Fruit fly (Drosophila melanogaster) whole organism, embryonic: ENCODE data around the gene CG32428.

Experiments
- Ada2b ChIP-seq: fragments of 200-800 bp; sonication (Bioruptor generic); IDR thresholded peaks from 2 replicates; pipeline ENCODE4 v1.3.6; 2022; ENCODE audit warnings: missing biosample characterization, missing genetic modification characterization
- Antp ChIP-seq: fragments of 200-800 bp; sonication (Bioruptor generic); optimal IDR thresholded peaks from 3 replicates; lab custom pipeline; 2016; ENCODE audit warnings: missing biosample characterization, missing genetic modification characterization
- Atf3 ChIP-seq: fragments of 200-800 bp; sonication (Bioruptor generic); optimal IDR thresholded peaks from 3 replicates; lab custom pipeline; 2016; ENCODE audit warnings: missing biosample characterization, missing genetic modification characterization
- CG10979 ChIP-seq: fragments of 200-800 bp; sonication (Bioruptor generic); optimal IDR thresholded peaks from 2 replicates; lab custom pipeline; 2018; ENCODE audit warnings: missing biosample characterization, mild to moderate bottlenecking, missing genetic modification characterization, moderate library complexity
- CG12299 ChIP-seq: fragments of 200-800 bp; sonication (Bioruptor generic); optimal IDR thresholded peaks from 2 replicates; lab custom pipeline; 2018; ENCODE audit warnings: missing biosample characterization, mild to moderate bottlenecking, missing genetic modification characterization
- CG12659 ChIP-seq: fragments of 200-800 bp; sonication (Bioruptor generic); optimal IDR thresholded peaks from 3 replicates; lab custom pipeline; 2017; ENCODE audit warnings: mild to moderate bottlenecking, missing biosample characterization, missing genetic modification reagents, missing genetic modification characterization
- CG12942 ChIP-seq: fragments of 200-800 bp; sonication (Bioruptor generic); optimal IDR thresholded peaks from 3 replicates; lab custom pipeline; 2016; ENCODE audit warnings: missing biosample characterization, missing genetic modification characterization
- CG13287 ChIP-seq: fragments of 200-800 bp; sonication (Bioruptor generic); IDR thresholded peaks from 2 replicates; pipeline ENCODE4 v1.3.6; 2022; ENCODE audit warnings: missing biosample characterization, missing genetic modification characterization; ENCODE audit not compliant: partially characterized antibody
- CG14710 ChIP-seq: fragments of 200-800 bp; sonication (Bioruptor generic); optimal IDR thresholded peaks from 3 replicates; lab custom pipeline; 2019; ENCODE audit warnings: missing biosample characterization, mild to moderate bottlenecking, missing genetic modification characterization, moderate library complexity
- CG1603 ChIP-seq: fragments of 200-800 bp; sonication (Bioruptor generic); optimal IDR thresholded peaks from 2 replicates; lab custom pipeline; 2019; ENCODE audit warnings: missing biosample characterization, mild to moderate bottlenecking, missing genetic modification characterization, moderate library complexity
- CG17385 ChIP-seq: fragments of 200-800 bp; sonication (Bioruptor generic); optimal IDR thresholded peaks from 3 replicates; lab custom pipeline; 2018; ENCODE audit warnings: missing biosample characterization, mild to moderate bottlenecking, missing genetic modification characterization
- CG17612 ChIP-seq: fragments of 200-800 bp; sonication (Bioruptor generic); IDR thresholded peaks from 2 replicates; pipeline ENCODE4 v1.3.6; 2022; ENCODE audit warnings: missing biosample characterization, missing genetic modification characterization
- CG17829 ChIP-seq: fragments of 200-800 bp; optimal IDR thresholded peaks from 2 replicates; lab custom pipeline; 2019; ENCODE audit warnings: missing biosample characterization, mild to moderate bottlenecking, missing genetic modification characterization, moderate library complexity
- CG31224 ChIP-seq: fragments of 200-800 bp; sonication (Bioruptor generic); IDR thresholded peaks from 2 replicates; pipeline ENCODE4 v1.3.6; 2022; ENCODE audit warnings: missing biosample characterization, missing genetic modification characterization
- CG34376 ChIP-seq: fragments of 200-800 bp; sonication (Bioruptor generic); optimal IDR thresholded peaks from 2 replicates; lab custom pipeline; 2018; ENCODE audit warnings: missing biosample characterization, mild to moderate bottlenecking, missing genetic modification characterization
- CG34422 ChIP-seq: fragments of 200-800 bp; sonication (Bioruptor generic); IDR thresholded peaks from 3 replicates; pipeline ENCODE4 v1.3.6; 2022; ENCODE audit warnings: missing biosample characterization, missing genetic modification characterization
- CG6791 ChIP-seq: fragments of 200-800 bp; sonication (Bioruptor generic); IDR thresholded peaks from 3 replicates; pipeline ENCODE4 v1.3.6; 2022; ENCODE audit warnings: missing biosample characterization, missing genetic modification characterization; ENCODE audit not compliant: partially characterized antibody
- CG7372 ChIP-seq: fragments of 200-800 bp; sonication (Bioruptor generic); IDR thresholded peaks from 2 replicates; pipeline ENCODE4 v1.3.6; 2022; ENCODE audit warnings: missing biosample characterization, missing genetic modification characterization
- CG8478 ChIP-seq: fragments of >200 bp; optimal IDR thresholded peaks from 2 replicates; lab custom pipeline; 2018
- CG9797 ChIP-seq: fragments of 200-800 bp; sonication (Bioruptor generic); optimal IDR thresholded peaks from 3 replicates; lab custom pipeline; 2018; ENCODE audit warnings: missing biosample characterization, mild to moderate bottlenecking, missing genetic modification characterization
- Chrac-16 ChIP-seq: fragments of 200-800 bp; sonication (Bioruptor generic); optimal IDR thresholded peaks from 3 replicates; lab custom pipeline; 2016; ENCODE audit warnings: missing biosample characterization, missing genetic modification characterization
- D19A ChIP-seq: fragments of 200-800 bp; optimal IDR thresholded peaks from 3 replicates; lab custom pipeline; 2019; ENCODE audit warnings: missing biosample characterization, mild to moderate bottlenecking, missing genetic modification characterization, moderate library complexity
- Dll ChIP-seq: fragments of 200-800 bp; sonication (Bioruptor generic); IDR thresholded peaks from 4 replicates; pipeline ENCODE4 v1.3.6; 2022; ENCODE audit warnings: missing biosample characterization, missing genetic modification characterization; ENCODE audit not compliant: partially characterized antibody
- Fer3 ChIP-seq: fragments of 200-800 bp; sonication (Bioruptor generic); optimal IDR thresholded peaks from 2 replicates; lab custom pipeline; 2018; ENCODE audit warnings: missing biosample characterization, mild to moderate bottlenecking, missing genetic modification characterization, moderate library complexity
- H2.0 ChIP-seq: fragments of 200-800 bp; sonication (Bioruptor generic); IDR thresholded peaks from 2 replicates; pipeline ENCODE4 v1.3.6; 2022; ENCODE audit warnings: missing biosample characterization, missing genetic modification characterization
- Hmr ChIP-seq: fragments of 200-800 bp; sonication (Bioruptor generic); optimal IDR thresholded peaks from 3 replicates; lab custom pipeline; 2017; ENCODE audit warnings: mild to moderate bottlenecking, missing biosample characterization, missing genetic modification reagents, missing genetic modification characterization
- Hr3 ChIP-seq: fragments of 200-800 bp; sonication (Bioruptor generic); optimal IDR thresholded peaks from 3 replicates; lab custom pipeline; 2016; ENCODE audit warnings: missing biosample characterization, missing genetic modification characterization
- Jarid2 ChIP-seq: fragments of 200-800 bp; sonication (Bioruptor generic); optimal IDR thresholded peaks from 3 replicates; lab custom pipeline; 2017; ENCODE audit warnings: mild to moderate bottlenecking, missing biosample characterization, missing genetic modification reagents, missing genetic modification characterization
- Scr ChIP-seq: fragments of 200-800 bp; sonication (Bioruptor generic); IDR thresholded peaks from 2 replicates; pipeline ENCODE4 v1.3.6; 2022; ENCODE audit warnings: missing biosample characterization, missing genetic modification characterization; ENCODE audit not compliant: partially characterized antibody
- ab ChIP-seq: fragments of 200-800 bp; sonication (Bioruptor generic); optimal IDR thresholded peaks from 2 replicates; lab custom pipeline; 2016; ENCODE audit warnings: missing biosample characterization, missing genetic modification characterization
- ac ChIP-seq: fragments of 200-800 bp; sonication (Bioruptor generic); optimal IDR thresholded peaks from 3 replicates; lab custom pipeline; 2017; ENCODE audit warnings: missing biosample characterization, mild to moderate bottlenecking, missing genetic modification characterization
- al ChIP-seq: fragments of 200-800 bp; sonication (Bioruptor generic); IDR thresholded peaks from 2 replicates; pipeline ENCODE4 v1.3.6; 2022; ENCODE audit warnings: missing biosample characterization, missing genetic modification characterization
- bsh ChIP-seq, 2 experiments: fragments of 200-800 bp; sonication (Bioruptor generic); optimal IDR thresholded peaks; 2 replicates each; lab custom pipeline; 2017 to 2018; ENCODE audit warnings: mild to moderate bottlenecking in 2 of 2, missing biosample characterization in 2 of 2, missing genetic modification characterization in 2 of 2, moderate library complexity in 1 of 2
- eve ChIP-seq, 2 experiments: fragments of >200 bp; optimal IDR thresholded peaks; 2 replicates each; lab custom pipeline; 2017; ENCODE audit warnings: missing biosample characterization in 2 of 2, missing genetic modification characterization in 2 of 2
- inv ChIP-seq: fragments of 200-800 bp; sonication (Bioruptor generic); IDR thresholded peaks from 2 replicates; pipeline ENCODE4 v1.3.6; 2022; ENCODE audit warnings: missing biosample characterization, missing genetic modification characterization; ENCODE audit not compliant: partially characterized antibody
- lab ChIP-seq: fragments of 200-800 bp; sonication (Bioruptor generic); optimal IDR thresholded peaks from 3 replicates; lab custom pipeline; 2017; ENCODE audit warnings: missing biosample characterization, missing genetic modification characterization, mild to moderate bottlenecking, moderate library complexity, missing genetic modification reagents
- lola ChIP-seq, 3 experiments: fragments of >200 bp in 2 of 3; fragments of 200-800 bp in 1 of 3; sonication (Bioruptor generic) in 1 of 3; optimal IDR thresholded peaks; 2 replicates each; lab custom pipeline; 2017 to 2019; ENCODE audit warnings: missing biosample characterization in 3 of 3, missing genetic modification characterization in 3 of 3, mild to moderate bottlenecking in 1 of 3, moderate library complexity in 1 of 3
- nerfin-2 ChIP-seq: fragments of 200-800 bp; sonication (Bioruptor generic); IDR thresholded peaks from 2 replicates; pipeline ENCODE4 v1.3.6; 2022; ENCODE audit warnings: missing biosample characterization, missing genetic modification characterization; ENCODE audit not compliant: partially characterized antibody
- nom ChIP-seq: fragments of 200-800 bp; sonication (Bioruptor generic); optimal IDR thresholded peaks from 2 replicates; lab custom pipeline; 2017; ENCODE audit warnings: missing biosample characterization, missing genetic modification characterization, mild to moderate bottlenecking, moderate library complexity, missing genetic modification reagents
- onecut ChIP-seq: fragments of 200-800 bp; sonication (Bioruptor generic); IDR thresholded peaks from 2 replicates; pipeline ENCODE4 v1.3.6; 2022; ENCODE audit warnings: missing biosample characterization, missing genetic modification characterization
- pb ChIP-seq: fragments of 200-800 bp; sonication (Bioruptor generic); optimal IDR thresholded peaks from 3 replicates; lab custom pipeline; 2016; ENCODE audit warnings: missing biosample characterization, missing genetic modification characterization
- ranshi ChIP-seq: fragments of 200-800 bp; sonication (Bioruptor generic); IDR thresholded peaks from 2 replicates; pipeline ENCODE4 v1.3.6; 2022; ENCODE audit warnings: missing biosample characterization, missing genetic modification characterization
- rib ChIP-seq: fragments of 200-800 bp; sonication (Bioruptor generic); IDR thresholded peaks from 2 replicates; pipeline ENCODE4 v1.3.6; 2022; ENCODE audit warnings: missing biosample characterization, missing genetic modification characterization
- row ChIP-seq: fragments of 200-800 bp; sonication (Bioruptor generic); IDR thresholded peaks from 3 replicates; pipeline ENCODE4 v1.3.6; 2022; ENCODE audit warnings: missing biosample characterization, missing genetic modification characterization
- sens-2 ChIP-seq: fragments of 200-800 bp; sonication (Bioruptor generic); IDR thresholded peaks from 2 replicates; pipeline ENCODE4 v1.3.6; 2022; ENCODE audit warnings: missing biosample characterization, missing genetic modification characterization
- sim ChIP-seq: fragments of 200-800 bp; sonication (Bioruptor generic); IDR thresholded peaks from 2 replicates; pipeline ENCODE4 v1.3.6; 2022; ENCODE audit warnings: missing biosample characterization, missing genetic modification characterization
- stc ChIP-seq: fragments of 200-800 bp; sonication (Bioruptor generic); IDR thresholded peaks from 2 replicates; pipeline ENCODE4 v1.3.6; 2022; ENCODE audit warnings: missing biosample characterization, missing genetic modification characterization
- vfl ChIP-seq: fragments of 200-800 bp; sonication (Bioruptor generic); optimal IDR thresholded peaks from 2 replicates; lab custom pipeline; 2016; ENCODE audit warnings: missing biosample characterization, missing genetic modification characterization
- zen ChIP-seq: fragments of 200-800 bp; sonication (Bioruptor generic); optimal IDR thresholded peaks from 3 replicates; lab custom pipeline; 2018; ENCODE audit warnings: missing biosample characterization, mild to moderate bottlenecking, missing genetic modification characterization, moderate library complexity
- zf30C ChIP-seq: fragments of 200-800 bp; sonication (Bioruptor generic); optimal IDR thresholded peaks from 3 replicates; lab custom pipeline; 2018; ENCODE audit warnings: missing biosample characterization, mild to moderate bottlenecking, missing genetic modification characterization

CG32428 gene

dm6 chr3L:20491525-20492132, 18.1 kb upstream of the CG32428 start, which contains the start of gene ND-39 (continued):
- TF ChIP-seq CG12942 (GFP tag; lab: Kevin White, UChicago) (no peak), onecut (GFP tag; lab: Robert Waterston, UW) (no peak), zen (tag; lab: Kevin White, UChicago) (no peak), CG34422 (no peak), ab (GFP tag; lab: Kevin White, UChicago) (no peak), CG13287 (GFP tag; lab: Robert Waterston, UW) (peak; percentile 54), lab (GFP tag; lab: Kevin White, UChicago) (peak; percentile 55), Scr (GFP tag; lab: Robert Waterston, UW) (0 out of 2 replicates have a peak, but pooled peaks have one; percentile 14), rib (no peak), lola (GFP tag; optimal IDR thresholded peaks at IDR 0.05; lab: Kevin White, UChicago) (no peak), zf30C (no peak), stc (GFP tag; lab: Robert Waterston, UW) (no peak), Hmr (peak; percentile 5), pb (GFP tag; lab: Kevin White, UChicago) (no peak), al (GFP tag; lab: Robert Waterston, UW) (no peak), CG8478 (lab: Kevin White, UChicago) (no peak), D19A (tag; lab: Kevin White, UChicago) (no peak), bsh (GFP tag; optimal IDR thresholded peaks at IDR 0.05; lab: Kevin White, UChicago) (no peak), CG12299 (tag; lab: Kevin White, UChicago) (no peak), CG17385 (no peak), CG12659 (GFP tag; lab: Kevin White, UChicago) (peak; percentile 5), ranshi (no peak), Atf3 (GFP tag; lab: Kevin White, UChicago) (no peak), CG9797 (GFP tag; lab: Kevin White, UChicago) (no peak), Chrac-16 (GFP tag; lab: Kevin White, UChicago) (no peak), Fer3 (no peak), CG31224 (GFP tag; lab: Robert Waterston, UW) (no peak), H2.0 (GFP tag; lab: Robert Waterston, UW) (no peak), Hr3 (GFP tag; lab: Kevin White, UChicago) (no peak), Jarid2 (GFP tag; lab: Kevin White, UChicago) (no peak), ac (GFP tag; lab: Kevin White, UChicago) (no peak), sens-2 (GFP tag; lab: Robert Waterston, UW) (no peak), sim (GFP tag; lab: Robert Waterston, UW) (no peak), CG7372 (no peak), CG1603 (tag; lab: Kevin White, UChicago) (peak; percentile 1), CG6791 (no peak), inv (GFP tag; lab: Robert Waterston, UW) (no peak), CG34376 (GFP tag; lab: Kevin White, UChicago) (peak; percentile 35), Dll (GFP tag; lab: Robert Waterston, UW) (0 out of 4 replicates have a peak, but pooled peaks have one; percentile 10), CG10979 (tag; lab: Kevin White, UChicago) (no peak), Antp (GFP tag; lab: Kevin White, UChicago) (no peak), Ada2b (GFP tag; lab: Robert Waterston, UW) (no peak), CG17612 (GFP tag; lab: Robert Waterston, UW) (no peak), vfl (GFP tag; lab: Kevin White, UChicago) (no peak), CG14710 (tag; lab: Kevin White, UChicago) (no peak), nerfin-2 (no peak), row (GFP tag; lab: Robert Waterston, UW) (peak; percentile 34; the same call in 1 of the 3 replicates), nom (GFP tag; lab: Kevin White, UChicago) (no peak), eve (GFP tag; optimal IDR thresholded peaks at IDR 0.05; lab: Kevin White, UChicago) (no peak), CG17829 (tag; lab: Kevin White, UChicago) (no peak)
